Fruit fly (Drosophila melanogaster) whole organism, embryonic: Measurements from ENCODE around the gene rtv.

Experiments used
- Bgb ChIP-seq: fragments of 200-800 bp; sonication (Bioruptor generic); IDR thresholded peaks from 2 replicates; pipeline ENCODE4 v1.3.6; 2022; ENCODE audit warnings: missing biosample characterization, missing genetic modification characterization; ENCODE audit not compliant: partially characterized antibody
- BtbVII ChIP-seq: fragments of 200-800 bp; sonication (Bioruptor generic); optimal IDR thresholded peaks from 3 replicates; lab custom pipeline; 2017; ENCODE audit warnings: missing biosample characterization, mild to moderate bottlenecking, missing genetic modification characterization
- CG11093 ChIP-seq: fragments of 200-800 bp; sonication (Bioruptor generic); IDR thresholded peaks from 3 replicates; pipeline ENCODE4 v1.3.6; 2022; ENCODE audit warnings: missing biosample characterization, missing genetic modification characterization
- CG12071 ChIP-seq: fragments of 200-800 bp; sonication (Bioruptor generic); optimal IDR thresholded peaks from 3 replicates; lab custom pipeline; 2018; ENCODE audit warnings: missing biosample characterization, mild to moderate bottlenecking, missing genetic modification characterization
- CG12236 ChIP-seq: fragments of 200-800 bp; sonication (Bioruptor generic); optimal IDR thresholded peaks from 2 replicates; lab custom pipeline; 2016; ENCODE audit warnings: missing biosample characterization, missing genetic modification characterization
- CG12299 ChIP-seq: fragments of 200-800 bp; sonication (Bioruptor generic); optimal IDR thresholded peaks from 2 replicates; lab custom pipeline; 2018; ENCODE audit warnings: missing biosample characterization, mild to moderate bottlenecking, missing genetic modification characterization
- CG15601 ChIP-seq: fragments of 200-800 bp; sonication (Bioruptor generic); optimal IDR thresholded peaks from 3 replicates; lab custom pipeline; 2019; ENCODE audit warnings: missing biosample characterization, mild to moderate bottlenecking, missing genetic modification characterization, moderate library complexity
- CG17912 ChIP-seq: fragments of 200-800 bp; sonication (Bioruptor generic); optimal IDR thresholded peaks from 2 replicates; lab custom pipeline; 2018; ENCODE audit warnings: missing biosample characterization, mild to moderate bottlenecking, missing genetic modification characterization
- CG2199 ChIP-seq: fragments of 200-800 bp; sonication (Bioruptor generic); IDR thresholded peaks from 3 replicates; pipeline ENCODE4 v1.3.6; 2022; ENCODE audit warnings: missing biosample characterization, missing genetic modification characterization
- CG3065 ChIP-seq: fragments of 200-800 bp; sonication (Bioruptor generic); optimal IDR thresholded peaks from 2 replicates; lab custom pipeline; 2016; ENCODE audit warnings: missing biosample characterization, missing genetic modification characterization
- CG3726 ChIP-seq: fragments of 200-800 bp; sonication (Bioruptor generic); IDR thresholded peaks from 3 replicates; pipeline ENCODE4, ENCODE4 v1.3.6; 2022; ENCODE audit warnings: missing biosample characterization, missing genetic modification characterization
- CG42726 ChIP-seq: fragments of 200-800 bp; sonication (Bioruptor generic); IDR thresholded peaks from 2 replicates; pipeline ENCODE4 v1.3.6; 2022; ENCODE audit warnings: missing biosample characterization, missing genetic modification characterization; ENCODE audit not compliant: partially characterized antibody
- CG4282 ChIP-seq: fragments of 200-800 bp; sonication (Bioruptor generic); optimal IDR thresholded peaks from 2 replicates; lab custom pipeline; 2016; ENCODE audit warnings: missing biosample characterization, missing genetic modification characterization
- CG7963 ChIP-seq: fragments of 200-800 bp; sonication (Bioruptor generic); IDR thresholded peaks from 3 replicates; pipeline ENCODE4 v1.3.6; 2022; ENCODE audit warnings: missing biosample characterization, missing genetic modification characterization; ENCODE audit not compliant: partially characterized antibody
- CG9609 ChIP-seq: fragments of 200-800 bp; sonication (Bioruptor generic); optimal IDR thresholded peaks from 3 replicates; lab custom pipeline; 2016; ENCODE audit warnings: missing biosample characterization, missing genetic modification characterization
- Dad ChIP-seq: fragments of 200-800 bp; sonication (Bioruptor generic); optimal IDR thresholded peaks from 3 replicates; lab custom pipeline; 2016; ENCODE audit warnings: missing biosample characterization, missing genetic modification characterization
- Dek ChIP-seq: fragments of 200-800 bp; sonication (Bioruptor generic); optimal IDR thresholded peaks from 3 replicates; lab custom pipeline; 2019; ENCODE audit warnings: missing biosample characterization, mild to moderate bottlenecking, missing genetic modification characterization, moderate library complexity
- Dref ChIP-seq: fragments of 200-800 bp; sonication (Bioruptor generic); IDR thresholded peaks from 2 replicates; pipeline ENCODE4 v1.3.6; 2022; ENCODE audit warnings: missing biosample characterization, missing genetic modification characterization
- E2f1 ChIP-seq: fragments of 200-800 bp; sonication (Bioruptor generic); IDR thresholded peaks from 2 replicates; pipeline ENCODE4 v1.3.6; 2022; ENCODE audit warnings: missing biosample characterization, missing genetic modification characterization
- E2f2 ChIP-seq: fragments of 200-800 bp; sonication (Bioruptor generic); IDR thresholded peaks from 2 replicates; pipeline ENCODE4 v1.3.6; 2022; ENCODE audit warnings: missing biosample characterization, missing genetic modification characterization
- Elba2 ChIP-seq: fragments of 200-800 bp; sonication (Bioruptor generic); optimal IDR thresholded peaks from 3 replicates; lab custom pipeline; 2016; ENCODE audit warnings: missing biosample characterization, missing genetic modification characterization
- H15 ChIP-seq: fragments of 200-800 bp; sonication (Bioruptor generic); IDR thresholded peaks from 3 replicates; pipeline ENCODE4 v1.3.6; 2022; ENCODE audit warnings: missing biosample characterization, missing genetic modification characterization
- HHEX ChIP-seq: fragments of 200-800 bp; sonication (Bioruptor generic); optimal IDR thresholded peaks from 3 replicates; lab custom pipeline; 2017; ENCODE audit warnings: missing biosample characterization, mild to moderate bottlenecking, missing genetic modification characterization, missing genetic modification reagents
- MESR4 ChIP-seq: fragments of 200-800 bp; sonication (Bioruptor generic); optimal IDR thresholded peaks from 2 replicates; lab custom pipeline; 2018; ENCODE audit warnings: missing biosample characterization, mild to moderate bottlenecking, missing genetic modification characterization, moderate library complexity
- Mad ChIP-seq: fragments of 200-800 bp; sonication (Bioruptor generic); optimal IDR thresholded peaks from 2 replicates; lab custom pipeline; 2016; ENCODE audit warnings: missing biosample characterization, missing genetic modification characterization
- Mrtf ChIP-seq: fragments of 200-800 bp; sonication (Bioruptor generic); IDR thresholded peaks from 3 replicates; pipeline ENCODE4 v1.3.6; 2022; ENCODE audit warnings: missing biosample characterization, missing genetic modification characterization
- Spps ChIP-seq: fragments of 200-800 bp; sonication (Bioruptor generic); optimal IDR thresholded peaks from 2 replicates; lab custom pipeline; 2018; ENCODE audit warnings: missing biosample characterization, mild to moderate bottlenecking, missing genetic modification characterization
- al ChIP-seq: fragments of 200-800 bp; sonication (Bioruptor generic); IDR thresholded peaks from 2 replicates; pipeline ENCODE4 v1.3.6; 2022; ENCODE audit warnings: missing biosample characterization, missing genetic modification characterization
- ase ChIP-seq: fragments of 200-800 bp; sonication (Bioruptor generic); IDR thresholded peaks from 3 replicates; pipeline ENCODE4 v1.3.6; 2022; ENCODE audit warnings: missing biosample characterization, missing genetic modification characterization
- bowl ChIP-seq: fragments of 200-800 bp; sonication (Bioruptor generic); IDR thresholded peaks from 2 replicates; pipeline ENCODE4 v1.3.6; 2022; ENCODE audit warnings: missing biosample characterization, missing genetic modification characterization
- btn ChIP-seq: fragments of 200-800 bp; sonication (Bioruptor generic); optimal IDR thresholded peaks from 2 replicates; lab custom pipeline; 2016; ENCODE audit warnings: missing biosample characterization, missing genetic modification characterization
- crc ChIP-seq: fragments of 200-800 bp; sonication (Bioruptor generic); optimal IDR thresholded peaks from 2 replicates; lab custom pipeline; 2016; ENCODE audit warnings: missing biosample characterization, missing genetic modification characterization
- dysf ChIP-seq: fragments of 200-800 bp; sonication (Bioruptor generic); IDR thresholded peaks from 3 replicates; pipeline ENCODE4 v1.3.6; 2022; ENCODE audit warnings: missing biosample characterization, missing genetic modification characterization
- ems ChIP-seq: fragments of 200-800 bp; sonication (Bioruptor generic); optimal IDR thresholded peaks from 3 replicates; lab custom pipeline; 2016; ENCODE audit warnings: missing biosample characterization, missing genetic modification characterization
- esg ChIP-seq: fragments of 200-800 bp; sonication (Bioruptor generic); conservative IDR thresholded peaks from 2 replicates; pipeline ENCODE4 v1.3.6; 2022; ENCODE audit warnings: missing biosample characterization, missing genetic modification characterization
- ewg ChIP-seq: fragments of 200-800 bp; sonication (Bioruptor generic); optimal IDR thresholded peaks from 3 replicates; lab custom pipeline; 2017; ENCODE audit warnings: mild to moderate bottlenecking, missing biosample characterization, missing genetic modification reagents, missing genetic modification characterization
- fru ChIP-seq: fragments of >200 bp; optimal IDR thresholded peaks from 2 replicates; lab custom pipeline; 2017
- gcm2 ChIP-seq: fragments of 200-800 bp; sonication (Bioruptor generic); optimal IDR thresholded peaks from 2 replicates; lab custom pipeline; 2016; ENCODE audit warnings: missing biosample characterization, missing genetic modification characterization
- grn ChIP-seq: fragments of 200-800 bp; sonication (Bioruptor generic); optimal IDR thresholded peaks from 3 replicates; lab custom pipeline; 2017; ENCODE audit warnings: missing biosample characterization, missing genetic modification characterization
- gsb-n ChIP-seq: fragments of 200-800 bp; sonication (Bioruptor generic); optimal IDR thresholded peaks from 3 replicates; lab custom pipeline; 2018; ENCODE audit warnings: missing biosample characterization, mild to moderate bottlenecking, missing genetic modification characterization
- lmd ChIP-seq: fragments of 200-800 bp; sonication (Bioruptor generic); IDR thresholded peaks from 2 replicates; pipeline ENCODE4 v1.3.6; 2022; ENCODE audit warnings: missing biosample characterization, missing genetic modification characterization
- otp ChIP-seq: fragments of 200-800 bp; sonication (Bioruptor generic); IDR thresholded peaks from 3 replicates; pipeline ENCODE4, ENCODE4 v1.3.6; 2022; ENCODE audit warnings: missing biosample characterization, missing genetic modification characterization
- p53 ChIP-seq: fragments of 200-800 bp; sonication (Bioruptor generic); optimal IDR thresholded peaks from 2 replicates; lab custom pipeline; 2016; ENCODE audit warnings: missing biosample characterization, missing genetic modification characterization
- ro ChIP-seq: fragments of 200-800 bp; sonication (Bioruptor generic); IDR thresholded peaks from 2 replicates; pipeline ENCODE4 v1.3.6; 2022; ENCODE audit warnings: missing biosample characterization, missing genetic modification characterization
- tll ChIP-seq, 2 experiments: fragments of 200-800 bp in 1 of 2; fragments of >200 bp in 1 of 2; sonication (Bioruptor generic) in 1 of 2; optimal IDR thresholded peaks; 2 replicates each; lab custom pipeline; 2017 to 2019; ENCODE audit warnings: missing biosample characterization in 2 of 2, missing genetic modification characterization in 2 of 2, mild to moderate bottlenecking in 1 of 2, moderate library complexity in 1 of 2
- tna ChIP-seq: fragments of 200-800 bp; sonication (Bioruptor generic); IDR thresholded peaks from 2 replicates; pipeline ENCODE4 v1.3.6; 2022; ENCODE audit warnings: missing biosample characterization, missing genetic modification characterization; ENCODE audit not compliant: partially characterized antibody
- tup ChIP-seq: fragments of 200-800 bp; sonication (Bioruptor generic); optimal IDR thresholded peaks from 2 replicates; lab custom pipeline; 2016; ENCODE audit warnings: missing biosample characterization, mild to moderate bottlenecking, missing genetic modification characterization, moderate library complexity
- unc-4 ChIP-seq: fragments of 200-800 bp; sonication (Bioruptor generic); IDR thresholded peaks from 2 replicates; pipeline ENCODE4 v1.3.6; 2022; ENCODE audit warnings: missing biosample characterization, missing genetic modification characterization; ENCODE audit not compliant: partially characterized antibody
- unpg ChIP-seq: fragments of 200-800 bp; sonication (Bioruptor generic); optimal IDR thresholded peaks from 3 replicates; lab custom pipeline; 2018; ENCODE audit warnings: missing biosample characterization, mild to moderate bottlenecking, missing genetic modification characterization, moderate library complexity
- vnd ChIP-seq: fragments of 200-800 bp; sonication (Bioruptor generic); IDR thresholded peaks from 3 replicates; pipeline ENCODE4 v1.3.6; 2022; ENCODE audit warnings: missing biosample characterization, missing genetic modification characterization; ENCODE audit not compliant: partially characterized antibody

The rtv gene

DNA sequence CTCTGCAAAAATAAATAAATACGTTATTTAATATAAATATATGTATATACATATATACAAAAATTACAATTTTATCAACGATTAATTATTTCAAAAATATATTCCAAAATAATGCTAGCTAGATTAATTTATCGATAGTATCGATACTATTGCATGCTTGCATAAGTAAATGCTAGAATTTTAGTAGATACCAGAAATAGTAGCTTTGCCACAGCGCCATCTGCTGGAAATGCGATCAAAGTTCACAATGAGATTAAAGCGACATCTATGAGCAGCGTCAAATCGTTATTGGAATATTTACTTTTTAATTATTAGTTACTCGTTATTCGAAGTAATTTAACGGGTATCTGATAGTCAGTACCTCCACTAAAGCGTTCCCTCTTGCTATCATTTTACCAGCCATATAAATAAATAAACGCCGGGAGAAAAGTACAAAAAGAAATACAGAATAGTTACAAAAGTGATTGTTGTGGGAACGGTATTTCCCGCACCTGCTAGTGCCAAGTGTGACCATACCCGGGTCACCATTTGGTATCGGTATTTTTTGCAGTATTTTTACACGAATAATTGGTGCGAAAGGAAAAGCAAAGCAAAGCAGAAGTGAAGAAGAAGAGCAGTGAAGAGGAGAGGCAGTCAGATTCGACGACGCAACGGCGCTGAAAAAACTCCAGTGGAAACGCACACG is at the start of gene rtv, which contains the start of gene Dlic (continued):
- no peak for TF ChIP-seq CG4282 (GFP tag; lab: Kevin White, UChicago)
- no peak for TF ChIP-seq ro (GFP tag; lab: Robert Waterston, UW)
- TF ChIP-seq vnd (GFP tag; lab: Robert Waterston, UW) = peak; percentile 45; the same call in 1 of the 3 replicates
- TF ChIP-seq ase (GFP tag; lab: Robert Waterston, UW) = no peak
- no peak; the same call in 2 of the 3 replicates for TF ChIP-seq CG7963 (GFP tag; lab: Robert Waterston, UW)
- TF ChIP-seq E2f1 (GFP tag; lab: Robert Waterston, UW) = no peak
- TF ChIP-seq fru (lab: Kevin White, UChicago) = no peak
- 0 out of 3 replicates have a peak, but pooled peaks have one; percentile 13 for TF ChIP-seq otp
- TF ChIP-seq CG12236 (GFP tag; lab: Kevin White, UChicago) = no peak
- TF ChIP-seq Dek (tag; lab: Kevin White, UChicago) = no peak
- TF ChIP-seq CG2199 (GFP tag; lab: Robert Waterston, UW) = no peak
- TF ChIP-seq CG3065 = no peak
- no peak for TF ChIP-seq Spps (tag; lab: Kevin White, UChicago)
- TF ChIP-seq unc-4 (GFP tag; lab: Robert Waterston, UW) = peak; percentile 79
- no peak for TF ChIP-seq H15 (GFP tag; lab: Robert Waterston, UW)
- TF ChIP-seq gcm2 (GFP tag; lab: Kevin White, UChicago) = no peak
- TF ChIP-seq ewg (GFP tag; lab: Kevin White, UChicago) = no peak
- TF ChIP-seq ems = no peak
- no peak for TF ChIP-seq MESR4 (GFP tag; lab: Kevin White, UChicago)
- no peak for TF ChIP-seq Dad (GFP tag; lab: Kevin White, UChicago)
- TF ChIP-seq CG3726 = no peak
- TF ChIP-seq Elba2 = no peak
- TF ChIP-seq unpg (GFP tag; lab: Kevin White, UChicago) = peak; percentile 1
- TF ChIP-seq Mad = no peak
- no peak for TF ChIP-seq CG11093 (GFP tag; lab: Robert Waterston, UW)
- no peak for TF ChIP-seq tup (GFP tag; lab: Kevin White, UChicago)
- TF ChIP-seq bowl = no peak
- 0 out of 3 replicates have a peak, but pooled peaks have one; percentile 23 for TF ChIP-seq Mrtf (GFP tag; lab: Robert Waterston, UW)
- TF ChIP-seq CG12299 = no peak
- TF ChIP-seq HHEX = no peak
- no peak for TF ChIP-seq lmd (GFP tag; lab: Robert Waterston, UW)
- TF ChIP-seq tll (GFP tag; optimal IDR thresholded peaks at IDR 0.05; lab: Kevin White, UChicago) = no peak
- no peak for TF ChIP-seq esg (GFP tag; lab: Robert Waterston, UW)
- no peak for TF ChIP-seq CG15601 (tag; lab: Kevin White, UChicago)
- no peak for TF ChIP-seq btn (GFP tag; lab: Kevin White, UChicago)
- no peak for TF ChIP-seq dysf
- peak; percentile 20 for TF ChIP-seq gsb-n (tag; lab: Kevin White, UChicago)
- no peak for TF ChIP-seq crc
- TF ChIP-seq Bgb (GFP tag; lab: Robert Waterston, UW) = peak; percentile 57; the same call in 1 of the 2 replicates
- TF ChIP-seq CG17912 = no peak
- TF ChIP-seq tna (GFP tag; lab: Robert Waterston, UW) = no peak
- no peak for TF ChIP-seq BtbVII (GFP tag; lab: Kevin White, UChicago)
- peak; percentile 48; the same call in 1 of the 2 replicates for TF ChIP-seq E2f2 (GFP tag; lab: Robert Waterston, UW)
- no peak for TF ChIP-seq CG9609 (GFP tag; lab: Kevin White, UChicago)
- TF ChIP-seq grn (GFP tag; lab: Kevin White, UChicago) = no peak
- TF ChIP-seq p53 (GFP tag; lab: Kevin White, UChicago) = no peak
- no peak for TF ChIP-seq CG12071 (GFP tag; lab: Kevin White, UChicago)
- TF ChIP-seq Dref (GFP tag; lab: Robert Waterston, UW) = peak; percentile 60
- 0 out of 2 replicates have a peak, but pooled peaks have one; percentile 37 for TF ChIP-seq CG42726
- no peak for TF ChIP-seq al
